Worm (Caenorhabditis elegans) whole organism, late embryonic: Measurements from ENCODE around the gene C04E6.7.

Experiments
- C08G9.2 ChIP-seq: sonication (generic microtip); optimal IDR thresholded peaks from 2 replicates; lab custom pipeline; 2016; ENCODE audit warnings: mild to moderate bottlenecking, missing genetic modification characterization, moderate library complexity, missing compliant biosample characterization
- C38D4.7 ChIP-seq: fragments of 200-800 bp; sonication (Bioruptor generic); optimal IDR thresholded peaks from 2 replicates; lab custom pipeline; 2018; ENCODE audit warnings: mild to moderate bottlenecking, missing genetic modification characterization, moderate library complexity, missing compliant biosample characterization
- K02D7.2 ChIP-seq: sonication (generic microtip); optimal IDR thresholded peaks from 2 replicates; lab custom pipeline; 2017; ENCODE audit warnings: mild to moderate bottlenecking, missing genetic modification characterization, missing compliant biosample characterization
- T23F11.4 ChIP-seq: fragments of 200-800 bp; sonication (Bioruptor generic); optimal IDR thresholded peaks from 2 replicates; lab custom pipeline; 2018; ENCODE audit warnings: mild to moderate bottlenecking, missing genetic modification characterization, missing compliant biosample characterization
- Y22D7AL.16 ChIP-seq: sonication (generic microtip); optimal IDR thresholded peaks from 2 replicates; lab custom pipeline; 2016; ENCODE audit warnings: missing genetic modification characterization, missing compliant biosample characterization
- ahr-1 ChIP-seq: sonication (generic microtip); optimal IDR thresholded peaks from 2 replicates; lab custom pipeline; 2016; ENCODE audit warnings: missing genetic modification characterization, missing compliant biosample characterization
- ceh-18 ChIP-seq: sonication (generic microtip); optimal IDR thresholded peaks from 2 replicates; lab custom pipeline; 2016; ENCODE audit warnings: missing genetic modification characterization, missing compliant biosample characterization
- ceh-19 ChIP-seq: fragments of 200-800 bp; sonication (Bioruptor generic); optimal IDR thresholded peaks from 2 replicates; lab custom pipeline; 2018; ENCODE audit warnings: mild to moderate bottlenecking, missing genetic modification characterization, missing compliant biosample characterization
- ceh-24 ChIP-seq: sonication (generic microtip); optimal IDR thresholded peaks from 2 replicates; lab custom pipeline; 2016; ENCODE audit warnings: mild to moderate bottlenecking, missing genetic modification characterization, missing compliant biosample characterization
- ceh-31 ChIP-seq: sonication (generic microtip); optimal IDR thresholded peaks from 2 replicates; lab custom pipeline; 2016; ENCODE audit warnings: missing genetic modification characterization, missing compliant biosample characterization
- ceh-34 ChIP-seq: sonication (generic microtip); optimal IDR thresholded peaks from 2 replicates; lab custom pipeline; 2016; ENCODE audit warnings: mild to moderate bottlenecking, missing genetic modification characterization, missing compliant biosample characterization
- ceh-45 ChIP-seq: fragments of 200-800 bp; sonication (Bioruptor generic); IDR thresholded peaks from 2 replicates; pipeline ENCODE4 v1.3.6; 2022; ENCODE audit warnings: missing genetic modification reagents, missing genetic modification characterization, missing compliant biosample characterization
- ceh-9 ChIP-seq: sonication (generic microtip); optimal IDR thresholded peaks from 2 replicates; lab custom pipeline; 2016; ENCODE audit warnings: mild to moderate bottlenecking, missing genetic modification characterization, inconsistent platforms, missing compliant biosample characterization
- che-1 ChIP-seq: sonication (generic microtip); optimal IDR thresholded peaks from 2 replicates; lab custom pipeline; 2016; ENCODE audit warnings: mild to moderate bottlenecking, missing genetic modification characterization, missing compliant biosample characterization
- elt-2 ChIP-seq: sonication (generic microtip); optimal IDR thresholded peaks from 2 replicates; lab custom pipeline; 2016; ENCODE audit warnings: missing genetic modification reagents, missing genetic modification characterization, missing compliant biosample characterization
- elt-4 ChIP-seq: sonication (generic microtip); optimal IDR thresholded peaks from 2 replicates; lab custom pipeline; 2016; ENCODE audit warnings: missing genetic modification characterization, missing compliant biosample characterization
- gmeb-2 ChIP-seq: sonication (generic microtip); optimal IDR thresholded peaks from 2 replicates; lab custom pipeline; 2016; ENCODE audit warnings: missing genetic modification characterization, inconsistent platforms, missing compliant biosample characterization
- hlh-13 ChIP-seq: fragments of 200-800 bp; sonication (Bioruptor generic); optimal IDR thresholded peaks from 2 replicates; lab custom pipeline; 2018; ENCODE audit warnings: mild to moderate bottlenecking, missing genetic modification characterization, missing compliant biosample characterization
- hlh-30 ChIP-seq: sonication (generic microtip); optimal IDR thresholded peaks from 2 replicates; lab custom pipeline; 2017; ENCODE audit warnings: antibody characterized with exemption, missing genetic modification characterization, missing compliant biosample characterization; ENCODE audit not compliant: insufficient read depth
- hlh-6 ChIP-seq: sonication (generic microtip); optimal IDR thresholded peaks from 2 replicates; lab custom pipeline; 2016; ENCODE audit warnings: missing genotype, missing genetic modification characterization, missing compliant biosample characterization
- hlh-8 ChIP-seq: sonication (generic microtip); optimal IDR thresholded peaks from 2 replicates; lab custom pipeline; 2016; ENCODE audit warnings: missing genotype, missing genetic modification characterization, missing compliant biosample characterization
- lim-6 ChIP-seq: sonication (generic microtip); optimal IDR thresholded peaks from 2 replicates; lab custom pipeline; 2016; ENCODE audit warnings: missing genetic modification characterization, missing compliant biosample characterization
- lin-11 ChIP-seq: fragments of 200-800 bp; sonication (Bioruptor generic); optimal IDR thresholded peaks from 2 replicates; lab custom pipeline; 2018; ENCODE audit warnings: mild to moderate bottlenecking, missing genetic modification characterization, missing compliant biosample characterization
- madf-2 ChIP-seq: sonication (generic microtip); optimal IDR thresholded peaks from 2 replicates; lab custom pipeline; 2017; ENCODE audit warnings: missing genetic modification characterization, missing compliant biosample characterization
- mec-3 ChIP-seq: sonication (generic microtip); optimal IDR thresholded peaks from 2 replicates; lab custom pipeline; 2016; ENCODE audit warnings: borderline replicate concordance, missing genetic modification characterization, missing compliant biosample characterization
- nhr-11 ChIP-seq: fragments of 150-350 bp; optimal IDR thresholded peaks from 2 replicates; lab custom pipeline; 2014; ENCODE audit warnings: missing biosample characterization, missing genetic modification characterization
- npax-4 ChIP-seq: sonication (generic microtip); optimal IDR thresholded peaks from 2 replicates; lab custom pipeline; 2016; ENCODE audit warnings: missing genetic modification characterization, missing compliant biosample characterization
- odd-2 ChIP-seq: sonication (generic microtip); optimal IDR thresholded peaks from 2 replicates; lab custom pipeline; 2017; ENCODE audit warnings: antibody characterized with exemption, mild to moderate bottlenecking, missing genetic modification characterization, missing compliant biosample characterization
- pat-9 ChIP-seq: fragments of 200-800 bp; sonication (Bioruptor generic); optimal IDR thresholded peaks from 2 replicates; lab custom pipeline; 2018; ENCODE audit warnings: mild to moderate bottlenecking, missing genetic modification characterization, moderate library complexity, missing compliant biosample characterization
- pax-1 ChIP-seq: fragments of 150-350 bp; optimal IDR thresholded peaks from 2 replicates; lab custom pipeline; 2014; ENCODE audit warnings: missing biosample characterization, missing genetic modification characterization
- pha-4 ChIP-seq: fragments of 150-350 bp; optimal IDR thresholded peaks from 2 replicates; lab custom pipeline; 2018; ENCODE audit warnings: missing biosample characterization, missing genetic modification reagents, missing genetic modification characterization
- pqm-1 ChIP-seq: sonication (generic microtip); optimal IDR thresholded peaks from 2 replicates; lab custom pipeline; 2016; ENCODE audit warnings: missing genetic modification characterization, missing compliant biosample characterization
- rnt-1 ChIP-seq: sonication (generic microtip); optimal IDR thresholded peaks from 2 replicates; lab custom pipeline; 2016; ENCODE audit warnings: missing genetic modification characterization, missing compliant biosample characterization
- sox-2 ChIP-seq: fragments of 200-800 bp; sonication (Bioruptor generic); IDR thresholded peaks from 2 replicates; pipeline ENCODE4 v1.3.6; 2022; ENCODE audit warnings: missing genetic modification reagents, missing genetic modification characterization, missing compliant biosample characterization
- unc-3 ChIP-seq, 2 experiments: fragments of 200-800 bp in 1 of 2; sonication (Bioruptor generic) in 1 of 2; sonication (generic microtip) in 1 of 2; conservative IDR thresholded peaks in 1 of 2; optimal IDR thresholded peaks in 1 of 2; 2 replicates each; pipeline versions ENCODE4 v1.3.6 to Lab custom; 2016 to 2022; ENCODE audit warnings: missing compliant biosample characterization in 2 of 2, missing genetic modification characterization in 2 of 2, missing genetic modification reagents in 1 of 2
- unc-42 ChIP-seq: sonication (generic microtip); optimal IDR thresholded peaks from 2 replicates; lab custom pipeline; 2016; ENCODE audit warnings: missing genotype, missing genetic modification characterization, missing compliant biosample characterization
- unc-55 ChIP-seq: sonication (generic microtip); optimal IDR thresholded peaks from 2 replicates; lab custom pipeline; 2017; ENCODE audit warnings: missing biosample characterization, missing genetic modification reagents, missing genetic modification characterization
- unc-86 ChIP-seq: sonication (generic microtip); optimal IDR thresholded peaks from 2 replicates; lab custom pipeline; 2016; ENCODE audit warnings: missing genetic modification characterization, missing compliant biosample characterization
- zip-5 ChIP-seq: sonication (generic microtip); optimal IDR thresholded peaks from 2 replicates; lab custom pipeline; 2016; ENCODE audit warnings: missing genetic modification characterization, missing compliant biosample characterization
- ztf-16 ChIP-seq: sonication (generic microtip); optimal IDR thresholded peaks from 2 replicates; lab custom pipeline; 2017; ENCODE audit warnings: missing genetic modification characterization, missing compliant biosample characterization

Gene C04E6.7

DNA sequence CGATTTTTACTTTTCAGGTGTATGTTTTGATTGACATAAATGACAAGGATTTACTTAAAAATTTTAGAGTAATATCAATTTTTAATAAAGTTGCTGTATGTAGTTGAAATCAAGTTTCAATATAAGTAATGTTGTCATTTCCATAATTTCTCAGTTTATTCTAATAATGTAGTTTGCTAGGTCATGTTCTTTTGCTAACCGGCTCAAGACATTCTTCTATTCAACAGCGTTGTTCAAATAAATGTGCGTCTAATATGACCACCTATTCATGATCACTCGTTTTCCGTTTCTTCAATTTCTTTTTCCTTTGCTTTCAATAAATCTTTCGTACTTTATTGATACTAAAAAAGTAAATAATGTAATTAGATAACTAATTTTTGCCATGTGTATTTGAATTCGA lies 13.1 kb upstream of the C04E6.7 start, which contains the start of gene C02G6.3:
Gene C02G6.3, plus strand, starts transcription at position 301 of the 400 bp plus-strand sequence.
- TF ChIP-seq pax-1 (tag; lab: Kevin White, UChicago) (no peak), ztf-16 (tag; lab: Kevin White, UChicago) (no peak), ahr-1 (tag; lab: Kevin White, UChicago) (no peak), Y22D7AL.16 (tag; lab: Kevin White, UChicago) (no peak), pqm-1 (tag; lab: Kevin White, UChicago) (no peak), ceh-31 (no peak), ceh-34 (no peak), ceh-45 (GFP tag; lab: Robert Waterston, UW) (no peak), C08G9.2 (tag; lab: Kevin White, UChicago) (no peak), pha-4 (tag; lab: Kevin White, UChicago) (no peak), unc-86 (tag; lab: Kevin White, UChicago) (no peak), zip-5 (no peak), odd-2 (tag; lab: Kevin White, UChicago) (no peak), mec-3 (no peak), lim-6 (tag; lab: Kevin White, UChicago) (no peak), elt-4 (tag; lab: Kevin White, UChicago) (no peak), che-1 (tag; lab: Kevin White, UChicago) (no peak), gmeb-2 (tag; lab: Kevin White, UChicago) (no peak)

DNA sequence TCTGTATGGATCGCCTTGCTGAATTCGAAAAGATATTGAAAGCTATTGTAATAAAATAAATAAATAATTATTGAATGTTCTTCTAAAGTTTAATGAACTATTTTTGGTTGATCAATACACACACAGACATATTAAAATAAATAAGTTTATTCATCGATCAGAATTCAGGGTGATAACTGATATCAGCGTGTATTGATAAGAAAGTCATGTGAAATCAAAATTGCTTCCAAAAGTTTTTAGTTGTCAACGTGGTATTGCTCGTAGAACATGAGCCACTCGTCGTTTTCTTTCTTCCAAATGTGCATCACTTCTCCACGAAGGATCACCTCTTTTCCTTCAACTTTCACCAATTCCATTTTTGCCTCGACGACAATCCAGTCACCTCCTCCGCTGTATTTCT lies 10.7 kb upstream of the C04E6.7 start:
- TF ChIP-seq madf-2 = no peak
- TF ChIP-seq hlh-8 (tag; lab: Kevin White, UChicago) = no peak
- TF ChIP-seq sox-2 (GFP tag; lab: Robert Waterston, UW) = no peak
- no peak for TF ChIP-seq ceh-18
- no peak for TF ChIP-seq ceh-9 (tag; lab: Kevin White, UChicago)
- TF ChIP-seq ceh-34 = no peak
- TF ChIP-seq C38D4.7 (GFP tag; lab: Kevin White, UChicago) = no peak

DNA sequence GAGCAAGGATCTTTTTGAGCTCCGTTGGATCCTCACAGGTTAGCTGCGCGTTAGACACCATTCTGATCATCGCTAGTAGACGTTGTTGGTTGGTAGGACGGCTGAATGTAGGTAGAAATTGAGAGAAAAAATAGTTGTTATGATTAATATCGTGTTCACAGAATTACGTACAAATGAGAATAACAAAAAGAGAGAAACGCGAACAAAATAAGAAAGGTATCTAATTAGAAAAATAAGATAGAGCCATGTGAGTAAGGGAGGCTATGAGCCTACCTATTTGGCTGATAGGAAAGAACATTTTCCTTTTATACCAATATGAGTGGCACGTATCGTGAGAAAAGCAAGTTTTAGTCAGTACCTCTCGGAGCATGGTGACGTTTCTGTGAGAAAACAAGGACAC lies 9.4 kb upstream of the C04E6.7 start, which contains the start of gene C04E6.8:
Gene C04E6.8, minus strand, starts transcription at position 101 of the 400 bp plus-strand sequence.
- TF ChIP-seq unc-55 (no peak), hlh-6 (tag; lab: Kevin White, UChicago) (no peak), npax-4 (tag; lab: Kevin White, UChicago) (no peak), rnt-1 (no peak), pat-9 (tag; lab: Kevin White, UChicago) (no peak), ceh-19 (no peak), unc-3 (GFP tag; conservative IDR thresholded peaks at IDR 0.05; lab: Robert Waterston, UW) (no peak), unc-3 (tag; optimal IDR thresholded peaks at IDR 0.05; lab: Kevin White, UChicago) (no peak), nhr-11 (tag; lab: Kevin White, UChicago) (no peak), hlh-13 (GFP tag; lab: Kevin White, UChicago) (no peak), K02D7.2 (no peak), unc-42 (no peak), ceh-9 (tag; lab: Kevin White, UChicago) (no peak), C38D4.7 (GFP tag; lab: Kevin White, UChicago) (no peak)

DNA sequence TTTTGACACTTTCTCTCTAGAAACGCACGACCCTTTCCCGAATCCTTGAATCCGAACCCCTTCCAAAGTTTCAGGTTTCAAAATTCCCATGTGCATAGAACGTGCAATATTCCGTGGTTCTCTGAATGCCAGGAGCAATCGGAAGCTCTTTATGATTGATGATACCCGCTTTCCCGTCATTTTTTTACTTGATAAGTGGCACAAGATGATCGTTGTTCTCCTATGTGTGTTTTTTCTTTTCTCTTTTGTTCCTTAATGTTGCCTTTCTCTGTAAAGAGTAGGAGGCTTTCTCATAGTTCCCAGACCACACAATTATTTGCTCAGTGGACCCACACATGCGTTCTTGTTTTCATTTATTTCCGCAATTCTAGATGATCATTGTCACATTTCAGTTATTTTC lies 4.3 kb upstream of the C04E6.7 start:
- TF ChIP-seq lin-11 (tag; lab: Kevin White, UChicago) (no peak), ceh-18 (no peak), elt-2 (tag; lab: Kevin White, UChicago) (no peak), elt-4 (tag; lab: Kevin White, UChicago) (no peak), ceh-24 (tag; lab: Kevin White, UChicago) (no peak), odd-2 (tag; lab: Kevin White, UChicago) (no peak), ceh-34 (no peak), C08G9.2 (tag; lab: Kevin White, UChicago) (no peak), lim-6 (tag; lab: Kevin White, UChicago) (no peak), npax-4 (tag; lab: Kevin White, UChicago) (no peak), hlh-8 (tag; lab: Kevin White, UChicago) (no peak), ahr-1 (tag; lab: Kevin White, UChicago) (no peak), C38D4.7 (GFP tag; lab: Kevin White, UChicago) (no peak), K02D7.2 (no peak), T23F11.4 (GFP tag; lab: Kevin White, UChicago) (no peak), hlh-30 (tag; lab: Kevin White, UChicago) (no peak)
